Fruit fly (Drosophila melanogaster): ENCODE data around the gene lmgB.
A peak's percentile ranks its signal among the peaks of the same experiment; 100 is the strongest.

Gene lmgB

DNA sequence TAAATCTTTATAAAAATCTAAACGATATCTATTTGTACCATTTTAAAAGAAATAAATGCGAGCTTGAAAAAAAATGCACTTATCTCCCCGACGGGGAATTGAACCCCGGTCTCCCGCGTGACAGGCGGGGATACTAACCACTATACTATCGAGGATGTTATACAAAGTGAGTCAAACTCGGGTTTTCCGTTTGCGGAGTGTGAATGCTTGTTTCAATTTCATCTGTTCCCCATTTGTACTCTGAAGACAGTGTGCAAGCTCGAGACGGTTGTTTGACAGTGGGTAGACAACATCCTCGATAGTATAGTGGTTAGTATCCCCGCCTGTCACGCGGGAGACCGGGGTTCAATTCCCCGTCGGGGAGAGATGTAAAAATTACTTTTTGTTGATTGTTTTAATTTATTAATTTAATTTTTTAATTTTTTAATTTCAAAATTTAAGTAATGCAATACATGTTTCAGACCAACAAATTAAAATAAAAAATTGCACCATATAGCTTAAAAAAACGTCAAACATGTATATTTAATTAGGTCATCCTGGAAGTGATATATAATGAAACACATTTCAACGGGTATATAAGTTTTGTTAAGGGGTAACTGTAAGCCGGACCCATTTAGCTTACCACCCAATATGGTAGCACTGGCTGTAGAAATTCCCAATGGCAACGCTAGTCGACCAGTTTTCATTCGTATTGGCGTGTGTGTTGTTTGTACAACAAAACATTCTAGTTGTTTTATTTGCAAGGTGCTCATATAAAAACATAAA, 13.2 kb upstream of the lmgB start, which contains the start of gene Sema1a (continued):
- peak; percentile 37; the same call in 1 of the 2 replicates for TF ChIP-seq CG10321 (GFP tag; IDR thresholded peaks at IDR 0.05)
- peak; percentile 10 for TF ChIP-seq ems (GFP tag; optimal IDR thresholded peaks at IDR 0.05)
- TF ChIP-seq CG11696 (GFP tag; IDR thresholded peaks at IDR 0.05) = 0 out of 2 replicates have a peak, but pooled peaks have one; percentile 44
- peak; percentile 27 for TF ChIP-seq Nf-YC (tag; optimal IDR thresholded peaks at IDR 0.05)
- TF ChIP-seq CG16813 (GFP tag; IDR thresholded peaks at IDR 0.05; ENCODE audit: partially characterized antibody) = peak; percentile 92
- peak; percentile 40 for TF ChIP-seq wek (GFP tag; optimal IDR thresholded peaks at IDR 0.05)
- TF ChIP-seq zen (tag; optimal IDR thresholded peaks at IDR 0.05) = peak; percentile 22
- TF ChIP-seq HmgZ (tag; optimal IDR thresholded peaks at IDR 0.05) = peak; percentile 74
- TF ChIP-seq gcm2 (GFP tag; optimal IDR thresholded peaks at IDR 0.05) = peak; percentile 79
- peak; percentile 75 for TF ChIP-seq CG32532 (GFP tag; IDR thresholded peaks at IDR 0.05)
- TF ChIP-seq Rx (GFP tag; IDR thresholded peaks at IDR 0.05) = no peak; the same call in 1 of the 2 replicates
- peak; percentile 68 for TF ChIP-seq zfh1 (GFP tag; IDR thresholded peaks at IDR 0.05)
- TF ChIP-seq bab2 (GFP tag; optimal IDR thresholded peaks at IDR 0.05) = peak; percentile 15
- no peak for TF ChIP-seq Tbp (GFP tag; optimal IDR thresholded peaks at IDR 0.05)
- no peak for TF ChIP-seq CG18764 (GFP tag; optimal IDR thresholded peaks at IDR 0.05)
- TF ChIP-seq Ets97D (GFP tag; optimal IDR thresholded peaks at IDR 0.05) = peak; percentile 36
- TF ChIP-seq CG4730 (GFP tag; IDR thresholded peaks at IDR 0.05) = peak; percentile 51; the same call in 1 of the 2 replicates
- peak; percentile 68 for TF ChIP-seq lab (GFP tag; optimal IDR thresholded peaks at IDR 0.05)
- peak; percentile 69 for TF ChIP-seq Scr (GFP tag; IDR thresholded peaks at IDR 0.05; ENCODE audit: partially characterized antibody)
- TF ChIP-seq Deaf1 (tag; optimal IDR thresholded peaks at IDR 0.05) = peak; percentile 19
- no peak for TF ChIP-seq CG3726 (GFP tag; IDR thresholded peaks at IDR 0.05)
- peak; percentile 11 for TF ChIP-seq CG5245 (GFP tag; optimal IDR thresholded peaks at IDR 0.05)
- TF ChIP-seq CG3163 (GFP tag; optimal IDR thresholded peaks at IDR 0.05) = peak; percentile 90
- peak; percentile 74 for TF ChIP-seq luna (GFP tag; optimal IDR thresholded peaks at IDR 0.05)
- TF ChIP-seq ftz-f1 (GFP tag; optimal IDR thresholded peaks at IDR 0.05) = no peak
- TF ChIP-seq CG6854 (GFP tag; optimal IDR thresholded peaks at IDR 0.05) = peak; percentile 59
- no peak for TF ChIP-seq fru (optimal IDR thresholded peaks at IDR 0.05)
- no peak; the same call in 2 of the 3 replicates for TF ChIP-seq jigr1 (GFP tag; IDR thresholded peaks at IDR 0.05)
- TF ChIP-seq Camta (GFP tag; optimal IDR thresholded peaks at IDR 0.05) = peak; percentile 50
- no peak for TF ChIP-seq CG15696 (tag; optimal IDR thresholded peaks at IDR 0.05)
- peak; percentile 40 for TF ChIP-seq pzg (GFP tag; optimal IDR thresholded peaks at IDR 0.05)
- TF ChIP-seq CG4820 (GFP tag; optimal IDR thresholded peaks at IDR 0.05) = peak; percentile 29
- no peak for TF ChIP-seq dan (GFP tag; IDR thresholded peaks at IDR 0.05)
- no peak; the same call in 1 of the 2 replicates for TF ChIP-seq sens-2 (GFP tag; IDR thresholded peaks at IDR 0.05)
- peak in 1 of 2 experiments; percentile 53 for TF ChIP-seq eve (GFP tag; optimal IDR thresholded peaks at IDR 0.05)
- no peak for TF ChIP-seq p53 (GFP tag; optimal IDR thresholded peaks at IDR 0.05)
- TF ChIP-seq CG18619 (GFP tag; optimal IDR thresholded peaks at IDR 0.05) = peak; percentile 50
- peak; percentile 45; the same call in 2 of the 3 replicates for TF ChIP-seq CG14050 (GFP tag; IDR thresholded peaks at IDR 0.05)
- no peak for TF ChIP-seq Lpt (GFP tag; optimal IDR thresholded peaks at IDR 0.05)
- peak; percentile 68 for TF ChIP-seq Ptx1 (GFP tag; IDR thresholded peaks at IDR 0.05)
- TF ChIP-seq en (GFP tag; optimal IDR thresholded peaks at IDR 0.05) = peak; percentile 15
- TF ChIP-seq nerfin-1 (tag; optimal IDR thresholded peaks at IDR 0.05) = peak; percentile 33
- peak; percentile 87 for TF ChIP-seq mam (GFP tag; optimal IDR thresholded peaks at IDR 0.05)
- peak; percentile 41 for TF ChIP-seq CG13123 (GFP tag; optimal IDR thresholded peaks at IDR 0.05)
- TF ChIP-seq otp (GFP tag; IDR thresholded peaks at IDR 0.05) = no peak; the same call in 2 of the 3 replicates
- peak; percentile 68; the same call in 2 of the 3 replicates for TF ChIP-seq CG2199 (GFP tag; IDR thresholded peaks at IDR 0.05)
- TF ChIP-seq CG43689 (GFP tag; IDR thresholded peaks at IDR 0.05) = no peak
- TF ChIP-seq Dip2 (GFP tag; IDR thresholded peaks at IDR 0.05) = no peak
- peak; percentile 44 for TF ChIP-seq fd96Cb (tag; optimal IDR thresholded peaks at IDR 0.05)
- TF ChIP-seq CHES-1-like (GFP tag; optimal IDR thresholded peaks at IDR 0.05) = peak; percentile 12
- peak; percentile 50; the same call in 1 of the 2 replicates for TF ChIP-seq Adf1 (GFP tag; IDR thresholded peaks at IDR 0.05)
